Fruit fly (Drosophila melanogaster): ENCODE measurements around the gene CG5177.

The CG5177 gene

DNA sequence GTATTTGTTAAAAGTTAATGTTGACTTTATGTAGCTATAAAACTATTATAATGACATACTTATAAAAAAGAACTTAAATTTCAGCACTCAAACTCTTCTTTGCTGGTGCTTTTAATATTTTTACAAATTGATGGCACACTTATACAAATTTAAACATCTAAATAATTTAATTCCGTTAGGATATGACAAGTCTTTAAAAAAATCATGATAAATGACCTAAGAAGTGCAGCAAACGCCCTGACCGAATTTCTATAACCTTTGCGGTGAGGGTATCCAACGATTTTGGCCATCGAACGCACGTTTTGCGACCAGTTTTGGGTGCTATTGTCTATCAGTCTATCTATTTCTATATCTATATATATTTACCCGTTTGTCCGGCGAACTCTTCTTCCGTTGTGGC lies 37.9 kb downstream of the CG5177 start (continued):
- no peak for TF ChIP-seq Six4 (GFP tag; optimal IDR thresholded peaks at IDR 0.05)
- no peak for TF ChIP-seq Awh (GFP tag; IDR thresholded peaks at IDR 0.05)
- no peak for TF ChIP-seq ara (GFP tag; IDR thresholded peaks at IDR 0.05)
- no peak for TF ChIP-seq gt (GFP tag; IDR thresholded peaks at IDR 0.05)
- TF ChIP-seq her (GFP tag; optimal IDR thresholded peaks at IDR 0.05), result no peak
- TF ChIP-seq fd64A (GFP tag; optimal IDR thresholded peaks at IDR 0.05), result no peak
- TF ChIP-seq MBD-R2 (GFP tag; IDR thresholded peaks at IDR 0.05), result no peak
- TF ChIP-seq sd (tag; optimal IDR thresholded peaks at IDR 0.05), result peak; percentile 3
- TF ChIP-seq CG10543 (GFP tag; optimal IDR thresholded peaks at IDR 0.05), result no peak
- TF ChIP-seq trh (GFP tag; optimal IDR thresholded peaks at IDR 0.05), result no peak
- no peak for TF ChIP-seq zfh1 (GFP tag; IDR thresholded peaks at IDR 0.05)
- peak; percentile 68 for TF ChIP-seq gem (tag; optimal IDR thresholded peaks at IDR 0.05)
- TF ChIP-seq scrt (GFP tag; optimal IDR thresholded peaks at IDR 0.05), result no peak
- no peak for TF ChIP-seq CG3163 (GFP tag; optimal IDR thresholded peaks at IDR 0.05)
- peak; percentile 43; the same call in 1 of the 2 replicates for TF ChIP-seq CG4730 (GFP tag; IDR thresholded peaks at IDR 0.05)
- peak in 1 of 2 experiments; percentile 46 for TF ChIP-seq Hr51 (GFP tag; optimal IDR thresholded peaks at IDR 0.05)
- TF ChIP-seq vnd (GFP tag; IDR thresholded peaks at IDR 0.05; ENCODE audit: partially characterized antibody), result no peak
- no peak for TF ChIP-seq bigmax (GFP tag; optimal IDR thresholded peaks at IDR 0.05)
- no peak for TF ChIP-seq Dp (GFP tag; optimal IDR thresholded peaks at IDR 0.05)
- no peak for TF ChIP-seq CG5180 (GFP tag; optimal IDR thresholded peaks at IDR 0.05)
- no peak for TF ChIP-seq CG12942 (GFP tag; optimal IDR thresholded peaks at IDR 0.05)
- no peak for TF ChIP-seq nerfin-2 (GFP tag; IDR thresholded peaks at IDR 0.05; ENCODE audit: partially characterized antibody)
- TF ChIP-seq CG9932 (GFP tag; IDR thresholded peaks at IDR 0.05), result peak; percentile 78
- TF ChIP-seq Ravus (GFP tag; IDR thresholded peaks at IDR 0.05), result peak; percentile 32
- no peak for TF ChIP-seq hkb (optimal IDR thresholded peaks at IDR 0.05)
- peak; percentile 40; the same call in 1 of the 2 replicates for TF ChIP-seq hkb (GFP tag; IDR thresholded peaks at IDR 0.05)
- TF ChIP-seq pros (GFP tag; optimal IDR thresholded peaks at IDR 0.05), result no peak
- TF ChIP-seq D19B (GFP tag; optimal IDR thresholded peaks at IDR 0.05), result peak; percentile 29
- no peak for TF ChIP-seq tx (GFP tag; optimal IDR thresholded peaks at IDR 0.05)
- TF ChIP-seq CG12071 (GFP tag; optimal IDR thresholded peaks at IDR 0.05), result no peak
- no peak for TF ChIP-seq Oaz (GFP tag; IDR thresholded peaks at IDR 0.05)
- TF ChIP-seq CG33557 (GFP tag; optimal IDR thresholded peaks at IDR 0.05), result no peak
- peak; percentile 48; the same call in 1 of the 3 replicates for TF ChIP-seq Dbx (GFP tag; IDR thresholded peaks at IDR 0.05)
- no peak for TF ChIP-seq wdn (GFP tag; IDR thresholded peaks at IDR 0.05)
- no peak for TF ChIP-seq ewg (GFP tag; optimal IDR thresholded peaks at IDR 0.05)
- TF ChIP-seq Opbp (GFP tag; IDR thresholded peaks at IDR 0.05; ENCODE audit: partially characterized antibody), result no peak
- no peak for TF ChIP-seq Nf-YB (GFP tag; optimal IDR thresholded peaks at IDR 0.05)
- TF ChIP-seq CG11723 (GFP tag; optimal IDR thresholded peaks at IDR 0.05), result no peak
- no peak for TF ChIP-seq CG6254 (GFP tag; optimal IDR thresholded peaks at IDR 0.05)
- TF ChIP-seq CG11696 (GFP tag; IDR thresholded peaks at IDR 0.05), result no peak
- TF ChIP-seq CG12769 (tag; optimal IDR thresholded peaks at IDR 0.05), result no peak
- TF ChIP-seq CG31388 (GFP tag; optimal IDR thresholded peaks at IDR 0.05), result no peak
- no peak for TF ChIP-seq ssp (GFP tag; IDR thresholded peaks at IDR 0.05)
- no peak for TF ChIP-seq CG8089 (GFP tag; optimal IDR thresholded peaks at IDR 0.05)
- TF ChIP-seq lab (GFP tag; optimal IDR thresholded peaks at IDR 0.05), result peak; percentile 46
- no peak for TF ChIP-seq CG8359 (GFP tag; optimal IDR thresholded peaks at IDR 0.05; ENCODE audit: borderline replicate concordance)
- TF ChIP-seq vvl (GFP tag; IDR thresholded peaks at IDR 0.05), result peak; percentile 44; the same call in 1 of the 2 replicates
- TF ChIP-seq Hr78 (GFP tag; optimal IDR thresholded peaks at IDR 0.05), result no peak
- peak; percentile 65; the same call in 2 of the 3 replicates for TF ChIP-seq dysf (GFP tag; IDR thresholded peaks at IDR 0.05)
- TF ChIP-seq CG7839 (tag; optimal IDR thresholded peaks at IDR 0.05), result peak; percentile 51
- TF ChIP-seq rib (GFP tag; IDR thresholded peaks at IDR 0.05), result no peak

Data from whole organism, embryonic.